Worm (Caenorhabditis elegans): ENCODE results near the gene C55A6.6.

ce11 chrV:11485558-11485957 is 29.0 kb downstream of the C55A6.6 start, which contains the start of gene srh-1:
- TF ChIP-seq sptf-1 (tag; optimal IDR thresholded peaks at IDR 0.05) (no peak), pha-4 (tag; optimal IDR thresholded peaks at IDR 0.05) (no peak), unc-39 (tag; optimal IDR thresholded peaks at IDR 0.05) (no peak), nhr-28 (tag; optimal IDR thresholded peaks at IDR 0.05) (no peak), lin-13 (tag; optimal IDR thresholded peaks at IDR 0.05) (no peak), snpc-4 (tag; optimal IDR thresholded peaks at IDR 0.05) (no peak), nhr-237 (tag; optimal IDR thresholded peaks at IDR 0.05) (no peak), nhr-76 (tag; optimal IDR thresholded peaks at IDR 0.05) (no peak), ces-1 (GFP tag; optimal IDR thresholded peaks at IDR 0.05) (no peak), nhr-12 (tag; optimal IDR thresholded peaks at IDR 0.05) (no peak), unc-62 (GFP tag; optimal IDR thresholded peaks at IDR 0.05) (no peak), elt-3 (tag; optimal IDR thresholded peaks at IDR 0.05) (no peak)
